Worm (Caenorhabditis elegans): ENCODE measurements around the gene W01D2.3.

Gene W01D2.3

DNA sequence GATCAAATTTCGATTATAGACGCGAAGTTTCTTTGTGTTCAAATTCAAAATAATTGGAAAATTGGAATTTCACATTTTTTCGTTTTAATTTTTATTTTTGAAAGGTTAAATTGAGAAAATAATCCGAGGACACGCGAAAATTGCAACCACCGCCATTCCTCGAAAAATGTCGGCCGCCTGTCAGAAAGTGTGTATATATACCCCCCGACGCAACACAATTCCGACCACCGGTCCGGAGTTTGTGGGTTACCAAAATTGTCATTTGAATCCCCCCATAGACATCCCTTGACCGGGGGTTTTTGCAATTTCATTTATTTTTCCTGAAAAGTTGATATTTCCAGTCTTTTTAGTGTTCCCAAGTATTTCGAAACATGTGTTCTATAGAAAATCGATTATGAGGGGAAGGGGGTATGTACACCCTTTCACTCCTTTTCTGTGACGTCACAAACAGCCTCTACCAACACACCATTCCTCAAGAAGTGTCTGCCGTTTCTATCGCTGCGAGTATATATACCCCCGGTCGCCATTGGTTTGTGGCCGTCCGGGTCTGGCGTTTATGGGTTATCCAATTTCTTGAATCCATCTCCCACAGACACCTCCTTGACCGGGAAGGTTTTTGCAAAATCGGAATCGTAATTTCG, at the start of gene W01D2.3:
TSS of gene W01D2.3 (minus strand) at position 51 of the 641 bp plus-strand sequence.
- peak; percentile 71 for TF ChIP-seq dao-5 (tag; optimal IDR thresholded peaks at IDR 0.05)
- TF ChIP-seq W03F9.2 (tag; optimal IDR thresholded peaks at IDR 0.05), result peak; percentile 33
- TF ChIP-seq him-1 (tag; optimal IDR thresholded peaks at IDR 0.05), result peak; percentile 32

DNA sequence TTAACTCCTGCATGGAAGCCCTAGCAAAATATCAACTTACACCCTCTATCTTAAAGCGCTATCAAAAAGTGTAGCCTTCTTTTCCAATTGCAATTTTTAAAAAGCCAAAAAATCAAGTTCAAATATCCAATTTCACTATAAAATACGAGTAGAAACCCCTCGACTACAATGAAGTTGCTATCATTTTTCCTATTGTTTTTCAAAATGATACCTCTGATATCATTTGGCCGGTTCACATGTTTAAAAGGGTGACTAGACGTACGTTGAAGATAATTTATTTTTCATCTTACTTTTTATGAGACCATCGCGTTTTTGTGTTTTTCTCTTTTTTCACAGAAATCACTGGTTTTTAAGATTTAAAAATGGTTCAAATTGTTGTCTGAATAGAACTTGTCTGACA, 47.4 kb upstream of the W01D2.3 start, which contains the start of gene R05H10.1:
TSS of gene R05H10.1 (plus strand) at position 334 of the 400 bp plus-strand sequence.
- TF ChIP-seq W03F9.2 (tag; optimal IDR thresholded peaks at IDR 0.05) (no peak), him-1 (tag; optimal IDR thresholded peaks at IDR 0.05) (no peak), dao-5 (tag; optimal IDR thresholded peaks at IDR 0.05) (no peak)

DNA sequence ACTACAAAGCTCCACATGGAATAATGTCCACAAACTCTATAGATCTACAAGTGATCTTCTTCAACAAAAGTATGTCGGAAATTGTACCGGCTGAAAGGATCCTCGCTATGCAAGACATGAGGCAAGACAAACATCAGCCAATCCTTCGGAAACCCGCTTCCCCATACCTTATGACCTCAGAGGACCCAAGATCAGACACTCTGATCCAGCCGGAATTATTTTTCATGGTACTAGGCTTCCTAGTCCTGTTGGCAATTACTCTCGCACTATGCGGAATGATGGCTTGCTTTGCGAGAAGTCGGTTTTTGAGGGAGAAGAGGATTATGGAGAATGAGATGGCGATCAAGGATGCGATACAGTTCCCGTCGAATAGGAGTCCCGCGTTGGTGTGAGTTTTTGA, 45.8 kb upstream of the W01D2.3 start:
- TF ChIP-seq W03F9.2 (tag; optimal IDR thresholded peaks at IDR 0.05) (no peak), dao-5 (tag; optimal IDR thresholded peaks at IDR 0.05) (no peak), him-1 (tag; optimal IDR thresholded peaks at IDR 0.05) (no peak)

DNA sequence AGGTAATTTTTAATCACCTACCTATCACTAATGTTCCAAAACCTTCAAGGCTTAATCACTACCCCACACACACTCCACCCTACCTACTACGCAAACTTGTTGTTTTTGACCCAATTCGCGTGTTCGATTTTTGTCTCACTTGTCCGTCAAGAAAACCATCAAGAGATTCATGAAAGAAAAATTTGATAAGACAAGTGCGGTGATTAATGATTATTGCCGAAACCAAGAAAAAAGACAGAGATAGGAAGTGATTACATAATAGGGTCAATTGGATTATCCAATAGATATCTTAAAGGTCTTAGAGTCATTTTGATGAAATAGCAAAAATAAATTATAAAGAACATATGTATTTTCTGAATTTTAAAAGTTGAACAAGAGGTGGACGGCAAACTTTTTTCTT, 40.1 kb upstream of the W01D2.3 start:
- TF ChIP-seq dao-5 (tag; optimal IDR thresholded peaks at IDR 0.05) (no peak), W03F9.2 (tag; optimal IDR thresholded peaks at IDR 0.05) (no peak)

DNA sequence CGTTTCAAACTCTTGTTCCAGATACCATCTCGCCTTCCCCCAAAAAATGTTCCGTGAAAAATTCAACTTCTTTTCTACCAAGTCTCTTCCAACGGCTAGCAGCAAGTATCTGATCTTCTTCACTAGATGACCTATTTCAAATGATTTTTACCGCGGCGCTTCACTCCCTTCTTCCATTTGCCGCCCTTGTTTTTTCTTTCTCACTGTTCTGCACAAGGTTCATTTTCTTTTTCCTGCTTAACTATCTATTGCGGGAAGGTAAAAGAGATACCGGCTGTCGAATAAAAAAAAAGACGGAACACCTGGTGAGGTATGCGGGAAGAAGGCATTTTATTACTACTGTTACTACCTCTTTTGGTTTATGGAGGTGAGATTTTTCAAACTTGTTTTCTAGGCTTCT, 38.9 kb upstream of the W01D2.3 start, which contains the start of gene cdh-7:
TSS of gene cdh-7 (plus strand) at position 214 of the 400 bp plus-strand sequence.
- TF ChIP-seq dao-5 (tag; optimal IDR thresholded peaks at IDR 0.05) (no peak), W03F9.2 (tag; optimal IDR thresholded peaks at IDR 0.05) (no peak), him-1 (tag; optimal IDR thresholded peaks at IDR 0.05) (no peak)

DNA sequence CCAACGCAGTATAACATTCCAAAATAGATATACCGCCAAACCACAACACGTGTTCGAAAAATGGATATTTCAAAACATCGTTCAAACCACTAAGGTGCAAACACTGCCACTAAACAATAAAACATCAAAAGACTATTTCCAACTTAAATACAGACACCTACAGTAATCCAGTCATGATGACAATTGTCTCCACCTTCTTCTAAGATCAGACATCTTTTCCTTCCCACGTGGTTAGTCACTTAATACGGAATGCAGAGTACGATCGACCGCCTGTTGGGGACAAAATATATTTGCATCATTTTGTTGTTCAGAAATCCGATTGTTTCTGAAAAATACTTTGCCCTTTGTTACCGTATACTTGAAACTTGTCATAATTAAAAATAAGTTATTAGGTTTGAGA, 37.1 kb upstream of the W01D2.3 start:
- TF ChIP-seq dao-5 (tag; optimal IDR thresholded peaks at IDR 0.05) (no peak), him-1 (tag; optimal IDR thresholded peaks at IDR 0.05) (no peak), W03F9.2 (tag; optimal IDR thresholded peaks at IDR 0.05) (no peak)

DNA sequence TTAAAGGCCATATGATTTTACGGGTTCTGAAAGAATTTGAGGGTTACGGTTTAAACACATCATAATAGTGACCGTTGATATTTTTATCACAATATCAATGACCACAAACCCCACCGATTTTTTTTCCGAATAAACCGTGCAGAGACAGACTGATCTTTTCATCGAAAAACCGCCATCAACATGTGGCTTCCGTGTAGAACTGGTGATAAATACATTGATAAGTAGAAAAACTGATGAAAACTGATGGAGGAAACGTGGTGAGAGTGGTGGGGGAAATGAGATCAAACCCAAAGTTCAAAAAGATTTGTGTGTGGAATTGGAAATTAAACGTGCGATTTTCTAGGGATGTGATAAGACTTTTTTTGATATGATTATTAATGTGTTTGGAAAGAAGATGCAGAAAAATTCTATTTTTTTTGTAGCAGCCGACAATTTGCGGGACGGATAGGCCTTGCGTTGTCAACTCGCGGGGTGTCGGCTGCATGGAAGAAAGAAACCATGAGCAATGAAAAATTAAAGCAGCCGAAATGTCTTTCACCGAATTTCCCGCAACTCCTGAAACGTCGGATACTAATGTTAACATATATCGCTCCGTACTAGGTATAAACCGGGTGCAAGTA, 34.6 kb upstream of the W01D2.3 start:
- no peak for TF ChIP-seq W03F9.2 (tag; optimal IDR thresholded peaks at IDR 0.05)
- TF ChIP-seq dao-5 (tag; optimal IDR thresholded peaks at IDR 0.05), result no peak
- no peak for TF ChIP-seq him-1 (tag; optimal IDR thresholded peaks at IDR 0.05)

DNA sequence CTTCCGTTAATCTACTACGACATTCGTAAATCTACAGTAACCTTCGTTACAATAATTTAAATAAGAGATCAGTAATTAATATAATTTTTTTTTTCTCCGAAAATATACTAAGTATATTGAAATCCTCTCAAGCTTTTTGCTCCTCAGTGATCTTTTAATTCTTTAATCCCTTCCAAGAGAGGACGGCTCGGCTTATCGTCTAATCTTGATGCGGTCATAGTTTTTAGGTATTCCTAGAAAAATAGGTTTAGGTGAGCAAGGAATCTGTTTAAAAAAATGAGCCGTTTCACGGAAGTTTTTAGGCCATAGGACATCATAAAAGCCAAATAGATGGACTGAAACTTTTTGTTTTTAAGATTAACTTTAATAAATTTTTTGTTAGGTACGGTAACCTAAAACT, 27.9 kb upstream of the W01D2.3 start:
- TF ChIP-seq W03F9.2 (tag; optimal IDR thresholded peaks at IDR 0.05) (no peak), dao-5 (tag; optimal IDR thresholded peaks at IDR 0.05) (no peak), him-1 (tag; optimal IDR thresholded peaks at IDR 0.05) (no peak)

DNA sequence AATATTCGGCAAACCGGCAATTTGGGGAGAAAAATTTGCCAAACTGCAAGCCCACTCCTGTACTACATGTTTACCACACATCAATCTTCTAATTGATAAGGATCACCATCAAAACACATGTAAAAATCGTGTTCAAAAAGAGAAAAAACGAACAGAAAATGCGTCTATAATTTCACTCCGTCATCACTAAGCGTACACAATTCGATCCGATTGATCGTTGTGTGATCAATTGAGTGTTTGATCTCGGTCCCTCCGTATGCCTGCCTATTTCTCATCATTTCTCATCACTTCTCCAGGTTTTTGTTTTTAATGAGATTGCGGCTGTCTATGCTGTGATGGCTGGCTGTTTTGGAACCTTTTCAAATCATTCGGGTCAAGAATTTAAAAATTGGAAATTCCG, 21.3 kb upstream of the W01D2.3 start:
- TF ChIP-seq him-1 (tag; optimal IDR thresholded peaks at IDR 0.05) (no peak), W03F9.2 (tag; optimal IDR thresholded peaks at IDR 0.05) (no peak), dao-5 (tag; optimal IDR thresholded peaks at IDR 0.05) (no peak)

DNA sequence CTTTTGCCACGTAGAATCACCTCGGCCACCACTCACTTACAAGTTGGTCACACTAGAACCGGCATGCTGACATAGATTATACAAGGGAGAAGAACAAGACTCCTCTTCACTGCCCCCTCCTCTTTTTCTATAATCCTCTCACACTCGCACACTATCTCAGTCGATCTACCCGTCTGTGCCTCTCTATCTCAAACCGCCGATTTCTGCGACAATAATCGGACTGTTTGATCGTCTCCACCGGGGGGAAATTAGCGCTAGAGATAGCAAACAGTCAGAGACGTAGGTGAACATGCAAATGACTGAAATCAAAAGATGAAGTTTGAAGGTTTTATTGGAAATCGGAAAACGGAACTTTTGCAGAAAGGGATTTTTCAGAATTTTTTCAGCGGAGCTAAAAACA, 18.3 kb upstream of the W01D2.3 start:
- TF ChIP-seq W03F9.2 (tag; optimal IDR thresholded peaks at IDR 0.05), result no peak
- no peak for TF ChIP-seq dao-5 (tag; optimal IDR thresholded peaks at IDR 0.05)
- TF ChIP-seq him-1 (tag; optimal IDR thresholded peaks at IDR 0.05), result no peak

DNA sequence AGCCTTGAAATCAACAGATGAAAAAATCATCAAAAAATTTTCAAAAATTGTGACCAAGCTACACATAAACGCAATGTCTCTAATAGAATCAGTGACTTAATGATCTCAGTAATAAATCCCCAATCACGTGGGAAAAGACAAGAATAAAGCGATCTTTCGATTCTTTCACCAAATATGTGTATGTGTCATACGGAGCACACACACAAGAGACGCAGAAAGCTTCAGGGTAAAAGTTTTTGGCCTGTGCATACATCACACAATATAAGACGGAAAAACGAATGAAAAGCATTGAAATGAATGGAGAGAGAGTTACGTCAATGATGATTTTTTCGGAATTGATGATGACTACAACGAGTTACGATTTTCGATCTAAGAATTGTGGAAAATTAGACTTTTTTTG, 16.4 kb upstream of the W01D2.3 start:
- no peak for TF ChIP-seq W03F9.2 (tag; optimal IDR thresholded peaks at IDR 0.05)

DNA sequence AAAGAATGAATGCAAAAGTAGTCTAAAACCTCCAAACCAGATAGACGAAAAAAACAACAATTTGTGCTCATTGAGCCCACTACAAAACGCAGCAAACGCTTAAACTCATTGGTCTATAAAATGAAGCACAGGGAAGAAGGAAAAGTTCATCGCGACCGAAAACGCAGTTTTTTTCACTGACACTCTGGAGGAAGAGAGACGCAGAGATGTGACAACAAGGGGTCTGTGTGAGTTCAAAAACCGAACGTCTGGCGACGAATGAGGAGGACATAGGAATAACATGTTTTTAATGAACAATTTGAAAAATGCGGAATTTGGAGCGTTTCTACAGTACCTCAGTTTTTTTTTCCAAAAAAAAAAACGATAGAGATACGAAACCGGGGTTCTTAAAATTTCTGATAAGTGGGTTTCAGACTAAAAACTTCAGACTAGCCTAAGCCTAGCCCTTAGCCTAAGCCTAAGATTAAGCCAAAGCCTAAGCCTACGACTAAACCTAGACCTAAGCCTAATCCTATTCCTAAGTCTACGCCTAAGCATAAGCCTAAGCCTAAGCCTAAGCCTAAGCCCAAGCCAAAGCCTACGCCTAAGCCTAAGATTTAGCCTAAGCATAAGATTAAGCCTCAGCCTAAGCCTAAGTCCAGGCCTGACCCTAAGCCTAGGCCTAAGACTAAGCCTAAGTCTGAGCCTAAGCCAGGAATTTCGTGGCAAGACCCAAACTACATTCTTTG, 15.3 kb upstream of the W01D2.3 start:
- no peak for TF ChIP-seq W03F9.2 (tag; optimal IDR thresholded peaks at IDR 0.05)
- no peak for TF ChIP-seq dao-5 (tag; optimal IDR thresholded peaks at IDR 0.05)
- TF ChIP-seq him-1 (tag; optimal IDR thresholded peaks at IDR 0.05), result no peak

DNA sequence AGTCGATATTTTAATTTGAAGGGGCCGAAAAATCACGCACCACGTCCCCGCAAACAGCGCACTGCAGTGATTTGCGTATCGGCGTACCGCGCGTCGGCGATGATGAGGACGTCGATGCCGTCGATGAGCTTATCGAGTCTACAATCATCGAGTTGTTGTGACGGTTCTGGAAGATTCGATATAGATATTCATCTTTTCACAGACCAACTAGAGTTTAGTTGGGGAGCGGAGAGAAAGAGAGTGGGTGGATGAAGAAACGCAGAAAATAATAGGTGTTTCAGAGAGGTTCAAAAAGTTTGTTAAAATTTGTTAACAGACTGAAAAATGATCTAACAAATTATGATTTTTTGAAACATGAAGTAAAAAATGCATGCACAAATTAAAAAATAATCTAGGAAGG, 14.3 kb upstream of the W01D2.3 start, which contains the start of gene nhr-61:
TSS of gene nhr-61 (minus strand) at position 168 of the 400 bp plus-strand sequence.
- TF ChIP-seq dao-5 (tag; optimal IDR thresholded peaks at IDR 0.05) (no peak), him-1 (tag; optimal IDR thresholded peaks at IDR 0.05) (no peak), W03F9.2 (tag; optimal IDR thresholded peaks at IDR 0.05) (no peak)

DNA sequence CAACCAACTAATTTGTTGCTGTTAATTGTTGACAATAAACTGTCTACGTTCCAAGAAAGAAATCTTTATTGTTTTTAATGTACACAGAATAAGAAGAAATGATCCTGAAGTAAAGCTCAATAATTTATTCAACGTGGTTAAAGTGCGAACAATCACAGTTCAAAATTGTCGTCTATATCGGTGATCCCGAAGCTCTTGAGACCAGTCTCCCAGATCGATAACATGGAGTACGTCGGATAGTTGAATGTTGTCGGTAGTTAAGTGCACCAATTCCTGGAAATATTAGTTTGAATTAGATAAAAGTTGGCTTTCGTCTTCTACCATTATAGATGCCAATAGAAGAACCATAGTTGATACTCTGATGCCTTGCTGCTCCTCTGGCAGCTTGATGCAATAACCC, 12.0 kb upstream of the W01D2.3 start:
- TF ChIP-seq him-1 (tag; optimal IDR thresholded peaks at IDR 0.05) (no peak), W03F9.2 (tag; optimal IDR thresholded peaks at IDR 0.05) (no peak), dao-5 (tag; optimal IDR thresholded peaks at IDR 0.05) (no peak)
